In the genomic region with DNA sequence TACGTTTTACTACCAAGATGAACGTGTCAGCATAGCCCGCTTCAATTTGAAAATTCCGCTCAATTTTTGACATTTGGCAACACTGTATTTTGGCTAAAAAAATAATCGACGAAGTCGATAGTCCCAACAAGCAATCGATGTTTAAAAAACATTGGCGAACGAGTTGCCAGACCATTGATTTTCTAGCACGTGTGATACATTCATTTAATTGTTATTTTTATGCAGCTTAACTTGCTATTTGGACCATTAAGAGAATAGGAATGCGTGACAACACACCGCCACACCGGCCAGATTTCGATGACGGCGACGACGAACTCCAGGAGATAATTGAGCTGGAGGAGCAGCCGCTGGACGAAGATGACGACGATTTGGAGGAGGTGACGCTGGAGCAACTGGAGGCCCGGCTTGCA, we compare ENCODE assay signal across 1 fruit fly cellular context.
A peak's percentile ranks its signal among the peaks of the same experiment; 100 is the strongest.
TF ChIP-seq lines count a peak whose summit lies in the region.

A gene (plus strand): TSS at position 161 of the 410 bp plus-strand sequence.

TF ChIP-seq in whole organism, embryonic, 481 proteins besides CTCF, POLR2A, EP300 and RAD21 (continued from another document and continues in another):
- peak; percentile 55 for TF ChIP-seq grau (tag; optimal IDR thresholded peaks at IDR 0.05; lab: Kevin White, UChicago)
- TF ChIP-seq CG3995 (GFP tag; optimal IDR thresholded peaks at IDR 0.05; lab: Kevin White, UChicago): peak; percentile 74
- TF ChIP-seq CG1024 (GFP tag; IDR thresholded peaks at IDR 0.05; lab: Robert Waterston, UW): no peak
- TF ChIP-seq aop (GFP tag; IDR thresholded peaks at IDR 0.05; lab: Robert Waterston, UW): no peak
- peak; percentile 41 for TF ChIP-seq CG9609 (GFP tag; optimal IDR thresholded peaks at IDR 0.05; lab: Kevin White, UChicago)
- no peak for TF ChIP-seq CG8089 (GFP tag; optimal IDR thresholded peaks at IDR 0.05; lab: Kevin White, UChicago)
- peak; percentile 6 for TF ChIP-seq zfh2 (GFP tag; optimal IDR thresholded peaks at IDR 0.05; lab: Kevin White, UChicago)
- peak; percentile 62 for TF ChIP-seq Xbp1 (GFP tag; optimal IDR thresholded peaks at IDR 0.05; lab: Kevin White, UChicago)
- peak; percentile 49 for TF ChIP-seq Bteb2 (GFP tag; optimal IDR thresholded peaks at IDR 0.05; lab: Kevin White, UChicago)
- TF ChIP-seq CG6813 (GFP tag; optimal IDR thresholded peaks at IDR 0.05; lab: Kevin White, UChicago): no peak
- TF ChIP-seq caup (GFP tag; optimal IDR thresholded peaks at IDR 0.05; lab: Kevin White, UChicago; ENCODE audit: severe bottlenecking): peak; percentile 37
- TF ChIP-seq amos (GFP tag; IDR thresholded peaks at IDR 0.05; lab: Robert Waterston, UW; ENCODE audit: partially characterized antibody): peak; percentile 95
- TF ChIP-seq nerfin-1 (tag; optimal IDR thresholded peaks at IDR 0.05; lab: Kevin White, UChicago): peak; percentile 25
- TF ChIP-seq sd (tag; optimal IDR thresholded peaks at IDR 0.05; lab: Kevin White, UChicago): peak; percentile 39
- peak; percentile 57; the same call in 1 of the 2 replicates for TF ChIP-seq NFAT (GFP tag; IDR thresholded peaks at IDR 0.05; lab: Robert Waterston, UW)
- TF ChIP-seq onecut (GFP tag; IDR thresholded peaks at IDR 0.05; lab: Robert Waterston, UW): peak; percentile 33
- no peak for TF ChIP-seq Gsc (GFP tag; IDR thresholded peaks at IDR 0.05; lab: Robert Waterston, UW)
- peak; percentile 93 for TF ChIP-seq CG34224 (GFP tag; IDR thresholded peaks at IDR 0.05; lab: Robert Waterston, UW; ENCODE audit: partially characterized antibody)
- TF ChIP-seq CG2678 (tag; optimal IDR thresholded peaks at IDR 0.05; lab: Kevin White, UChicago): peak; percentile 11
- peak; percentile 81 for TF ChIP-seq CG2129 (GFP tag; IDR thresholded peaks at IDR 0.05; lab: Robert Waterston, UW; ENCODE audit: partially characterized antibody)
- TF ChIP-seq CG33213 (GFP tag; optimal IDR thresholded peaks at IDR 0.05; lab: Kevin White, UChicago): peak; percentile 53
- TF ChIP-seq CrebB (tag; optimal IDR thresholded peaks at IDR 0.05; lab: Kevin White, UChicago): peak; percentile 55
- TF ChIP-seq unpg (GFP tag; optimal IDR thresholded peaks at IDR 0.05; lab: Kevin White, UChicago): peak; percentile 31
- TF ChIP-seq slp2 (GFP tag; optimal IDR thresholded peaks at IDR 0.05; lab: Kevin White, UChicago): peak; percentile 15
- peak; percentile 66 for TF ChIP-seq nmo (GFP tag; optimal IDR thresholded peaks at IDR 0.05; lab: Kevin White, UChicago)
- peak; percentile 86 for TF ChIP-seq trem (tag; optimal IDR thresholded peaks at IDR 0.05; lab: Kevin White, UChicago)
- TF ChIP-seq Nf-YC (tag; optimal IDR thresholded peaks at IDR 0.05; lab: Kevin White, UChicago): peak; percentile 37
- peak; percentile 93 for TF ChIP-seq bbx (GFP tag; IDR thresholded peaks at IDR 0.05; lab: Robert Waterston, UW; ENCODE audit: partially characterized antibody)
- no peak for TF ChIP-seq CG17385 (GFP tag; optimal IDR thresholded peaks at IDR 0.05; lab: Kevin White, UChicago)
- TF ChIP-seq CG10654 (GFP tag; optimal IDR thresholded peaks at IDR 0.05; lab: Kevin White, UChicago): no peak
- no peak for TF ChIP-seq sisA (GFP tag; IDR thresholded peaks at IDR 0.05; lab: Robert Waterston, UW)
- TF ChIP-seq CG17912 (GFP tag; optimal IDR thresholded peaks at IDR 0.05; lab: Kevin White, UChicago): peak; percentile 48
- TF ChIP-seq CG42726 (GFP tag; IDR thresholded peaks at IDR 0.05; lab: Robert Waterston, UW; ENCODE audit: partially characterized antibody): peak; percentile 93
- no peak for TF ChIP-seq CG13775 (GFP tag; optimal IDR thresholded peaks at IDR 0.05; lab: Kevin White, UChicago)
- peak; percentile 52 for TF ChIP-seq CG8924 (tag; optimal IDR thresholded peaks at IDR 0.05; lab: Kevin White, UChicago)
- TF ChIP-seq H2.0 (GFP tag; IDR thresholded peaks at IDR 0.05; lab: Robert Waterston, UW): peak; percentile 55; the same call in 1 of the 2 replicates
- TF ChIP-seq CG9215 (GFP tag; IDR thresholded peaks at IDR 0.05; lab: Robert Waterston, UW): no peak
- TF ChIP-seq ftz-f1 (GFP tag; optimal IDR thresholded peaks at IDR 0.05; lab: Kevin White, UChicago): peak; percentile 46
- peak; percentile 91 for TF ChIP-seq CG2116 (GFP tag; optimal IDR thresholded peaks at IDR 0.05; lab: Kevin White, UChicago)
- peak; percentile 24 for TF ChIP-seq zf30C (GFP tag; optimal IDR thresholded peaks at IDR 0.05; lab: Kevin White, UChicago)
- no peak for TF ChIP-seq ranshi (GFP tag; IDR thresholded peaks at IDR 0.05; lab: Robert Waterston, UW)
- peak; percentile 9 for TF ChIP-seq Side (GFP tag; optimal IDR thresholded peaks at IDR 0.05; lab: Kevin White, UChicago)
- peak; percentile 41 for TF ChIP-seq Hmr (GFP tag; optimal IDR thresholded peaks at IDR 0.05; lab: Kevin White, UChicago)
- TF ChIP-seq CG4282 (GFP tag; optimal IDR thresholded peaks at IDR 0.05; lab: Kevin White, UChicago): no peak
- no peak for TF ChIP-seq ro (GFP tag; IDR thresholded peaks at IDR 0.05; lab: Robert Waterston, UW)
- TF ChIP-seq CG7963 (GFP tag; IDR thresholded peaks at IDR 0.05; lab: Robert Waterston, UW; ENCODE audit: partially characterized antibody): peak; percentile 82
- no peak for TF ChIP-seq disco-r (GFP tag; optimal IDR thresholded peaks at IDR 0.05; lab: Kevin White, UChicago)
- TF ChIP-seq Rfx (GFP tag; IDR thresholded peaks at IDR 0.05; lab: Robert Waterston, UW): peak; percentile 78
- 0 out of 2 replicates have a peak, but pooled peaks have one; percentile 26 for TF ChIP-seq Atf6 (GFP tag; IDR thresholded peaks at IDR 0.05; lab: Robert Waterston, UW)
- no peak for TF ChIP-seq Optix (GFP tag; IDR thresholded peaks at IDR 0.05; lab: Robert Waterston, UW)
- TF ChIP-seq PHDP (tag; optimal IDR thresholded peaks at IDR 0.05; lab: Kevin White, UChicago): peak; percentile 31
- no peak; the same call in 2 of the 3 replicates for TF ChIP-seq ase (GFP tag; IDR thresholded peaks at IDR 0.05; lab: Robert Waterston, UW)
- TF ChIP-seq Xrp1 (GFP tag; IDR thresholded peaks at IDR 0.05; lab: Robert Waterston, UW): peak; percentile 57; the same call in 1 of the 2 replicates
- peak; percentile 22; the same call in 1 of the 2 replicates for TF ChIP-seq lmd (GFP tag; IDR thresholded peaks at IDR 0.05; lab: Robert Waterston, UW)
- 0 out of 3 replicates have a peak, but pooled peaks have one; percentile 39 for TF ChIP-seq ken (GFP tag; IDR thresholded peaks at IDR 0.05; lab: Robert Waterston, UW)
- TF ChIP-seq Fer1 (GFP tag; optimal IDR thresholded peaks at IDR 0.05; lab: Kevin White, UChicago): peak; percentile 62
- TF ChIP-seq Bdp1 (GFP tag; optimal IDR thresholded peaks at IDR 0.05; lab: Kevin White, UChicago): peak; percentile 16
- TF ChIP-seq bowl (GFP tag; IDR thresholded peaks at IDR 0.05; lab: Robert Waterston, UW): no peak
- TF ChIP-seq al (GFP tag; IDR thresholded peaks at IDR 0.05; lab: Robert Waterston, UW): peak; percentile 17; the same call in 1 of the 2 replicates
- no peak for TF ChIP-seq CG10543 (GFP tag; optimal IDR thresholded peaks at IDR 0.05; lab: Kevin White, UChicago)
- peak; percentile 47; the same call in 2 of the 3 replicates for TF ChIP-seq Dbx (GFP tag; IDR thresholded peaks at IDR 0.05; lab: Robert Waterston, UW)
- TF ChIP-seq CG15601 (tag; optimal IDR thresholded peaks at IDR 0.05; lab: Kevin White, UChicago): peak; percentile 6
- peak; percentile 14 for TF ChIP-seq Sox102F (GFP tag; optimal IDR thresholded peaks at IDR 0.05; lab: Kevin White, UChicago)
- TF ChIP-seq CG10321 (GFP tag; IDR thresholded peaks at IDR 0.05; lab: Robert Waterston, UW): no peak
- TF ChIP-seq Trl (optimal IDR thresholded peaks at IDR 0.05; lab: Kevin White, UChicago): no peak
- TF ChIP-seq Trl (GFP tag; optimal IDR thresholded peaks at IDR 0.05; lab: Kevin White, UChicago): peak; percentile 64
- TF ChIP-seq HHEX (GFP tag; optimal IDR thresholded peaks at IDR 0.05; lab: Kevin White, UChicago): peak; percentile 24
- peak; percentile 99 for TF ChIP-seq Dp (GFP tag; optimal IDR thresholded peaks at IDR 0.05; lab: Kevin White, UChicago)
- peak; percentile 38 for TF ChIP-seq Lhr (GFP tag; optimal IDR thresholded peaks at IDR 0.05; lab: Kevin White, UChicago)
- no peak for TF ChIP-seq run (tag; optimal IDR thresholded peaks at IDR 0.05; lab: Kevin White, UChicago)
- TF ChIP-seq CG30403 (GFP tag; optimal IDR thresholded peaks at IDR 0.05; lab: Kevin White, UChicago): peak; percentile 50
- no peak for TF ChIP-seq sqz (GFP tag; optimal IDR thresholded peaks at IDR 0.05; lab: Kevin White, UChicago)
- TF ChIP-seq HmgZ (tag; optimal IDR thresholded peaks at IDR 0.05; lab: Kevin White, UChicago): peak; percentile 80
- TF ChIP-seq BEAF-32 (GFP tag; optimal IDR thresholded peaks at IDR 0.05; lab: Kevin White, UChicago): peak; percentile 93
- peak; percentile 67 for TF ChIP-seq CG15514 (GFP tag; optimal IDR thresholded peaks at IDR 0.05; lab: Kevin White, UChicago)
- peak; percentile 54 for TF ChIP-seq kay (GFP tag; optimal IDR thresholded peaks at IDR 0.05; lab: Kevin White, UChicago)
- TF ChIP-seq CG10267 (tag; optimal IDR thresholded peaks at IDR 0.05; lab: Kevin White, UChicago): peak; percentile 99
- peak; percentile 2 for TF ChIP-seq en (GFP tag; optimal IDR thresholded peaks at IDR 0.05; lab: Kevin White, UChicago)
- no peak for TF ChIP-seq sima (GFP tag; optimal IDR thresholded peaks at IDR 0.05; lab: Kevin White, UChicago)
- peak; percentile 36 for TF ChIP-seq ind (GFP tag; optimal IDR thresholded peaks at IDR 0.05; lab: Kevin White, UChicago)
- TF ChIP-seq CG4854 (GFP tag; optimal IDR thresholded peaks at IDR 0.05; lab: Kevin White, UChicago): peak; percentile 24
- peak; percentile 65 for TF ChIP-seq lab (GFP tag; optimal IDR thresholded peaks at IDR 0.05; lab: Kevin White, UChicago)
- TF ChIP-seq Pdp1 (GFP tag; optimal IDR thresholded peaks at IDR 0.05; lab: Kevin White, UChicago): peak in 1 of 2 experiments; percentile 48
- TF ChIP-seq Poxn (GFP tag; IDR thresholded peaks at IDR 0.05; lab: Robert Waterston, UW): no peak
- peak; percentile 78 for TF ChIP-seq D (optimal IDR thresholded peaks at IDR 0.05; lab: Kevin White, UChicago)
- TF ChIP-seq D (GFP tag; optimal IDR thresholded peaks at IDR 0.05; lab: Kevin White, UChicago): no peak
- TF ChIP-seq zfh1 (GFP tag; IDR thresholded peaks at IDR 0.05; lab: Robert Waterston, UW): 0 out of 3 replicates have a peak, but pooled peaks have one; percentile 50
- peak; percentile 14 for TF ChIP-seq CG17359 (tag; optimal IDR thresholded peaks at IDR 0.05; lab: Kevin White, UChicago)
- peak; percentile 24 for TF ChIP-seq fu2 (GFP tag; optimal IDR thresholded peaks at IDR 0.05; lab: Kevin White, UChicago)
- TF ChIP-seq ara (GFP tag; IDR thresholded peaks at IDR 0.05; lab: Robert Waterston, UW): 0 out of 2 replicates have a peak, but pooled peaks have one; percentile 31
- TF ChIP-seq CG4617 (GFP tag; optimal IDR thresholded peaks at IDR 0.05; lab: Kevin White, UChicago; ENCODE audit: borderline replicate concordance): peak; percentile 66
- peak; percentile 65 for TF ChIP-seq CG12769 (tag; optimal IDR thresholded peaks at IDR 0.05; lab: Kevin White, UChicago)
- peak; percentile 65 for TF ChIP-seq zen (tag; optimal IDR thresholded peaks at IDR 0.05; lab: Kevin White, UChicago)
- peak; percentile 29 for TF ChIP-seq CG18262 (tag; optimal IDR thresholded peaks at IDR 0.05; lab: Kevin White, UChicago)
- TF ChIP-seq Adf1 (GFP tag; IDR thresholded peaks at IDR 0.05; lab: Robert Waterston, UW): no peak
- no peak for TF ChIP-seq da (GFP tag; optimal IDR thresholded peaks at IDR 0.05; lab: Kevin White, UChicago)
- TF ChIP-seq bsh (GFP tag; optimal IDR thresholded peaks at IDR 0.05; lab: Kevin White, UChicago): peak in 1 of 2 experiments; percentile 17
- TF ChIP-seq CG6683 (GFP tag; optimal IDR thresholded peaks at IDR 0.05; lab: Kevin White, UChicago): no peak
- peak; percentile 87 for TF ChIP-seq knrl (GFP tag; IDR thresholded peaks at IDR 0.05; lab: Robert Waterston, UW; ENCODE audit: partially characterized antibody)
- TF ChIP-seq phol (tag; optimal IDR thresholded peaks at IDR 0.05; lab: Kevin White, UChicago): peak; percentile 68
- no peak for TF ChIP-seq CG2202 (tag; optimal IDR thresholded peaks at IDR 0.05; lab: Kevin White, UChicago)
- peak; percentile 19 for TF ChIP-seq CG34376 (GFP tag; optimal IDR thresholded peaks at IDR 0.05; lab: Kevin White, UChicago)
- TF ChIP-seq lbe (GFP tag; optimal IDR thresholded peaks at IDR 0.05; lab: Kevin White, UChicago): peak; percentile 41
- TF ChIP-seq slbo (GFP tag; IDR thresholded peaks at IDR 0.05; lab: Robert Waterston, UW): peak; percentile 50; the same call in 1 of the 2 replicates
- TF ChIP-seq CG8388 (GFP tag; optimal IDR thresholded peaks at IDR 0.05; lab: Kevin White, UChicago): peak; percentile 2
- TF ChIP-seq CG13624 (GFP tag; optimal IDR thresholded peaks at IDR 0.05; lab: Kevin White, UChicago): peak; percentile 74
- peak; percentile 76 for TF ChIP-seq ato (GFP tag; IDR thresholded peaks at IDR 0.05; lab: Robert Waterston, UW; ENCODE audit: partially characterized antibody)
- TF ChIP-seq CG7556 (GFP tag; optimal IDR thresholded peaks at IDR 0.05; lab: Kevin White, UChicago): peak; percentile 6
- peak; percentile 37 for TF ChIP-seq Dad (GFP tag; optimal IDR thresholded peaks at IDR 0.05; lab: Kevin White, UChicago)
- TF ChIP-seq CG6175 (GFP tag; IDR thresholded peaks at IDR 0.05; lab: Robert Waterston, UW): no peak
- TF ChIP-seq CG14050 (GFP tag; IDR thresholded peaks at IDR 0.05; lab: Robert Waterston, UW): 0 out of 3 replicates have a peak, but pooled peaks have one; percentile 17
- peak; percentile 100 for TF ChIP-seq E2f2 (GFP tag; IDR thresholded peaks at IDR 0.05; lab: Robert Waterston, UW)
- TF ChIP-seq stwl (tag; optimal IDR thresholded peaks at IDR 0.05; lab: Kevin White, UChicago): peak; percentile 95
- TF ChIP-seq gcm (GFP tag; optimal IDR thresholded peaks at IDR 0.05; lab: Kevin White, UChicago): peak; percentile 17
- peak; percentile 69 for TF ChIP-seq CG7987 (GFP tag; optimal IDR thresholded peaks at IDR 0.05; lab: Kevin White, UChicago)
- peak; percentile 93 for TF ChIP-seq hbn (GFP tag; IDR thresholded peaks at IDR 0.05; lab: Robert Waterston, UW; ENCODE audit: partially characterized antibody)
- TF ChIP-seq CG17186 (GFP tag; optimal IDR thresholded peaks at IDR 0.05; lab: Kevin White, UChicago): peak; percentile 64
- TF ChIP-seq chif (GFP tag; optimal IDR thresholded peaks at IDR 0.05; lab: Kevin White, UChicago): peak; percentile 25 to 51
- TF ChIP-seq CG12659 (GFP tag; optimal IDR thresholded peaks at IDR 0.05; lab: Kevin White, UChicago): peak; percentile 63
- TF ChIP-seq CG13287 (GFP tag; IDR thresholded peaks at IDR 0.05; lab: Robert Waterston, UW; ENCODE audit: partially characterized antibody): peak; percentile 97
- TF ChIP-seq cwo (GFP tag; optimal IDR thresholded peaks at IDR 0.05; lab: Kevin White, UChicago): peak; percentile 96
- TF ChIP-seq CG31441 (GFP tag; IDR thresholded peaks at IDR 0.05; lab: Robert Waterston, UW): no peak
- peak; percentile 56 for TF ChIP-seq CG1792 (GFP tag; optimal IDR thresholded peaks at IDR 0.05; lab: Kevin White, UChicago)
